Fruit fly (Drosophila melanogaster): ENCODE data around the gene Pcyt2.

The Pcyt2 gene

dm6 chr3L:1587140-1587849, 34.0 kb downstream of the Pcyt2 start:
- TF ChIP-seq CG2199 (GFP tag; IDR thresholded peaks at IDR 0.05) (0 out of 3 replicates have a peak, but pooled peaks have one; percentile 71), CG7372 (GFP tag; IDR thresholded peaks at IDR 0.05) (peak; percentile 88), sima (GFP tag; optimal IDR thresholded peaks at IDR 0.05) (peak; percentile 60), CG1233 (GFP tag; optimal IDR thresholded peaks at IDR 0.05) (peak; percentile 74), CG30431 (GFP tag; optimal IDR thresholded peaks at IDR 0.05) (peak; percentile 76), dpn (GFP tag; optimal IDR thresholded peaks at IDR 0.05) (peak; percentile 89), CG11398 (GFP tag; optimal IDR thresholded peaks at IDR 0.05) (peak; percentile 74), btn (GFP tag; optimal IDR thresholded peaks at IDR 0.05) (peak; percentile 53), Oli (tag; optimal IDR thresholded peaks at IDR 0.05) (peak; percentile 81), CG13424 (tag; optimal IDR thresholded peaks at IDR 0.05) (peak; percentile 80), CG6765 (GFP tag; optimal IDR thresholded peaks at IDR 0.05) (peak; percentile 76), Mrtf (GFP tag; IDR thresholded peaks at IDR 0.05) (peak; percentile 92), CG3847 (GFP tag; IDR thresholded peaks at IDR 0.05) (peak; percentile 89), otp (GFP tag; IDR thresholded peaks at IDR 0.05) (peak; percentile 89), fru (optimal IDR thresholded peaks at IDR 0.05) (no peak), D (optimal IDR thresholded peaks at IDR 0.05) (peak; percentile 15), D (GFP tag; optimal IDR thresholded peaks at IDR 0.05) (peak; percentile 64), rib (GFP tag; IDR thresholded peaks at IDR 0.05) (peak; percentile 82; the same call in 1 of the 2 replicates), fd96Cb (tag; optimal IDR thresholded peaks at IDR 0.05) (peak; percentile 80), CG2875 (GFP tag; optimal IDR thresholded peaks at IDR 0.05) (peak; percentile 22), Lpt (GFP tag; optimal IDR thresholded peaks at IDR 0.05) (no peak), vfl (GFP tag; optimal IDR thresholded peaks at IDR 0.05) (peak; percentile 33), C15 (GFP tag; IDR thresholded peaks at IDR 0.05) (peak; percentile 56; the same call in 1 of the 3 replicates), dan (GFP tag; IDR thresholded peaks at IDR 0.05) (peak; percentile 64), CG6689 (GFP tag; IDR thresholded peaks at IDR 0.05) (peak; percentile 87), CG18599 (GFP tag; optimal IDR thresholded peaks at IDR 0.05) (peak; percentile 84), chn (GFP tag; optimal IDR thresholded peaks at IDR 0.05) (peak; percentile 56), ind (GFP tag; optimal IDR thresholded peaks at IDR 0.05) (peak; percentile 92), CG15601 (tag; optimal IDR thresholded peaks at IDR 0.05) (peak; percentile 12), Dref (GFP tag; IDR thresholded peaks at IDR 0.05) (peak; percentile 33; the same call in 1 of the 2 replicates), CG9215 (GFP tag; IDR thresholded peaks at IDR 0.05) (peak; percentile 82), az2 (GFP tag; optimal IDR thresholded peaks at IDR 0.05) (peak; percentile 61), oc (tag; optimal IDR thresholded peaks at IDR 0.05) (peak; percentile 28), CG11504 (tag; optimal IDR thresholded peaks at IDR 0.05) (peak; percentile 88), Trl (optimal IDR thresholded peaks at IDR 0.05) (no peak), Trl (GFP tag; optimal IDR thresholded peaks at IDR 0.05) (peak; percentile 88), salm (tag; optimal IDR thresholded peaks at IDR 0.05) (peak; percentile 26), Kr (GFP tag; optimal IDR thresholded peaks at IDR 0.05) (no peak), CG10543 (GFP tag; optimal IDR thresholded peaks at IDR 0.05) (peak; percentile 59), CG17359 (tag; optimal IDR thresholded peaks at IDR 0.05) (peak; percentile 86), org-1 (GFP tag; optimal IDR thresholded peaks at IDR 0.05) (peak; percentile 60), CG11696 (GFP tag; IDR thresholded peaks at IDR 0.05) (peak; percentile 76), Hey (tag; optimal IDR thresholded peaks at IDR 0.05) (peak; percentile 18), Elba2 (GFP tag; optimal IDR thresholded peaks at IDR 0.05) (no peak), CG2129 (GFP tag; IDR thresholded peaks at IDR 0.05; ENCODE audit: partially characterized antibody) (no peak), Xbp1 (GFP tag; optimal IDR thresholded peaks at IDR 0.05) (peak; percentile 84), Jarid2 (GFP tag; optimal IDR thresholded peaks at IDR 0.05) (peak; percentile 38), pfk (GFP tag; optimal IDR thresholded peaks at IDR 0.05) (no peak), CG14014 (GFP tag; IDR thresholded peaks at IDR 0.05) (peak; percentile 94), Opbp (GFP tag; IDR thresholded peaks at IDR 0.05; ENCODE audit: partially characterized antibody) (no peak), MBD-R2 (GFP tag; IDR thresholded peaks at IDR 0.05) (peak; percentile 82)

All from whole organism, embryonic.